Worm (Caenorhabditis elegans): ENCODE measurements around the gene K02D3.1.

The K02D3.1 gene

DNA sequence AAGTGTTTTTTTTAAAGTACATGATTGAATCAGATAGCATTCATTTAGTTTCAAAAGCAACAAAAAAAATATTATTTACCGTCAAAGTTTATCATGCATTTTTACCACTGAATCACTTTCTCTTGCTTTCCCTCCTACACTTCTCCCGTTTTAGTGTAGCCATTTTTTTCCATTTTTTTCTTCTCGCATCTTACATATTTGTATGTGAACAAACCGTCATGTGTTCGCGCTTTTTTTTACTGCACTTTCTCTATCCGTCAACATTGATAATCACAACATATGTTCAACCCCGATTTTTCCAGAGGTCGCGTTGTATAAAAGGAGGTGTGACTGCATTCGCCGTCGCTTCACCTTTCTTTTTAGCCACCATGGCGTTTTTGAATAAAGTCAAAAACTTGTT, 29.8 kb upstream of the K02D3.1 start, which contains the start of gene gck-4:
Gene gck-4 (plus strand): TSS at position 301 of the 400 bp plus-strand sequence.
- TF ChIP-seq ZK546.5 (tag; optimal IDR thresholded peaks at IDR 0.05) (no peak), nfya-1 (tag; optimal IDR thresholded peaks at IDR 0.05; ENCODE audit: insufficient read depth) (no peak), fos-1 (tag; optimal IDR thresholded peaks at IDR 0.05) (no peak), mml-1 (tag; optimal IDR thresholded peaks at IDR 0.05) (no peak), skn-1 (tag; optimal IDR thresholded peaks at IDR 0.05) (no peak), elt-2 (tag; optimal IDR thresholded peaks at IDR 0.05) (no peak), elt-1 (tag; optimal IDR thresholded peaks at IDR 0.05) (no peak)

DNA sequence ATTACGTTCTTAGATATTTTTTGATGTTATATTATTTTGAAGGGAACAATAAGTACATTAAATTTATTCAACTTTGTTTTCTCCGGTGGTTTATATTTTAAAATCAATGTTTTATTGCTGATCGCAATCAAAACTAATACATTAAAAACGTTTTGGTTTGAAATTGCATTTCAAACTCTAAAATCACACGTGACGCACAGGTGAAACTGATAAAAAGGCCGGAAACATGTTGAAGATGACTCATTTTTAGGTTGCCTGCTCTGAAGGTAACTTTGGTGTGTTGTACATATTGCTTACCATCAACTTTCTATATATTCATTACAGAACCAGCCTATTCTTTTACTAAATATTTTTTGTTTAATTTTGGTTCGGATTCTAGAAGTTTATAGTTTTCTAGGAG, 21.0 kb upstream of the K02D3.1 start:
- TF ChIP-seq ztf-4 (tag; optimal IDR thresholded peaks at IDR 0.05) (no peak), fos-1 (tag; optimal IDR thresholded peaks at IDR 0.05) (no peak), fkh-2 (tag; optimal IDR thresholded peaks at IDR 0.05) (no peak), jun-1 (tag; optimal IDR thresholded peaks at IDR 0.05) (peak; percentile 59), nhr-43 (tag; optimal IDR thresholded peaks at IDR 0.05; ENCODE audit: poor library complexity, severe bottlenecking) (no peak), ceh-28 (tag; optimal IDR thresholded peaks at IDR 0.05) (no peak), pha-4 (tag; optimal IDR thresholded peaks at IDR 0.05) (peak; percentile 36), pqm-1 (tag; optimal IDR thresholded peaks at IDR 0.05) (peak; percentile 80), ceh-82 (tag; optimal IDR thresholded peaks at IDR 0.05) (no peak), elt-2 (tag; optimal IDR thresholded peaks at IDR 0.05) (peak; percentile 64)

DNA sequence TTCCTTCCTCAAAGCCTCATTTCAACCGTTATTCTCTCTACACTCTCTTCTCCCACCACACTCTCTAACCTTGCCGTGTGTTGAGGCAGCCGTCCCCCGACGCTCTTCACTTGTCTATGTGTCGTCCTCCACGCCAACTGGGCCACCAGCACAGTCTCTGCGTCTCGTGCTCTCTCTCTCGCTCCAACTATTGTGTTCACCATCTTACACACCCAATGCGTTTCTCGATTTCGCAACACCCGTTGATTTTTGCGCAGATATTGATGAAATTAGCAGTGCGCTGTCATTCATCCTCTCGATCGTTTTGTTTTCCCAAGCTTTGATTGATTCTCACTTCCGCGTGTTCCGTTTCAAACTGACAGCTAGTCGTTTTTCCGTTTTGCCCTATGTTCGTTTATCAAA, 19.6 kb upstream of the K02D3.1 start:
- no peak for TF ChIP-seq skn-1 (tag; optimal IDR thresholded peaks at IDR 0.05)
- peak; percentile 36 for TF ChIP-seq R02D3.7 (tag; optimal IDR thresholded peaks at IDR 0.05)
- TF ChIP-seq nhr-11 (tag; optimal IDR thresholded peaks at IDR 0.05), result no peak
- TF ChIP-seq nhr-43 (tag; optimal IDR thresholded peaks at IDR 0.05; ENCODE audit: poor library complexity, severe bottlenecking), result no peak
- TF ChIP-seq lsy-12 (tag; optimal IDR thresholded peaks at IDR 0.05), result no peak
- no peak for TF ChIP-seq eor-1 (tag; optimal IDR thresholded peaks at IDR 0.05)
- TF ChIP-seq ceh-9 (tag; optimal IDR thresholded peaks at IDR 0.05), result no peak
- peak; percentile 54 for TF ChIP-seq tbx-2 (tag; optimal IDR thresholded peaks at IDR 0.05)
- no peak for TF ChIP-seq ztf-4 (tag; optimal IDR thresholded peaks at IDR 0.05)
- TF ChIP-seq pha-4 (tag; optimal IDR thresholded peaks at IDR 0.05), result peak; percentile 20
- TF ChIP-seq zag-1 (tag; optimal IDR thresholded peaks at IDR 0.05), result peak; percentile 1
- no peak for TF ChIP-seq nhr-12 (tag; optimal IDR thresholded peaks at IDR 0.05)
- TF ChIP-seq daf-12 (tag; optimal IDR thresholded peaks at IDR 0.05), result no peak
- TF ChIP-seq nhr-28 (tag; optimal IDR thresholded peaks at IDR 0.05), result no peak
- peak; percentile 22 for TF ChIP-seq elt-2 (tag; optimal IDR thresholded peaks at IDR 0.05)
- TF ChIP-seq lin-15B (tag; optimal IDR thresholded peaks at IDR 0.05), result peak; percentile 15
- TF ChIP-seq ztf-11 (tag; optimal IDR thresholded peaks at IDR 0.05), result no peak
- TF ChIP-seq nhr-77 (tag; optimal IDR thresholded peaks at IDR 0.05), result no peak
- no peak for TF ChIP-seq jun-1 (tag; optimal IDR thresholded peaks at IDR 0.05)
- peak; percentile 71 for TF ChIP-seq nhr-23 (tag; optimal IDR thresholded peaks at IDR 0.05)
- TF ChIP-seq nhr-237 (tag; optimal IDR thresholded peaks at IDR 0.05), result no peak
- TF ChIP-seq unc-62 (GFP tag; optimal IDR thresholded peaks at IDR 0.05), result peak; percentile 85
- no peak for TF ChIP-seq aly-2 (tag; optimal IDR thresholded peaks at IDR 0.05)
- TF ChIP-seq ama-1 (optimal IDR thresholded peaks at IDR 0.05), result no peak
- peak; percentile 31 for TF ChIP-seq snpc-4 (tag; optimal IDR thresholded peaks at IDR 0.05)
- TF ChIP-seq mml-1 (tag; optimal IDR thresholded peaks at IDR 0.05), result no peak
- peak; percentile 75 for TF ChIP-seq nfya-1 (tag; optimal IDR thresholded peaks at IDR 0.05; ENCODE audit: insufficient read depth)
- peak; percentile 43 for TF ChIP-seq elt-1 (tag; optimal IDR thresholded peaks at IDR 0.05)
- TF ChIP-seq fkh-2 (tag; optimal IDR thresholded peaks at IDR 0.05), result no peak
- peak; percentile 24 for TF ChIP-seq sea-2 (GFP tag; optimal IDR thresholded peaks at IDR 0.05)
- TF ChIP-seq ZK546.5 (tag; optimal IDR thresholded peaks at IDR 0.05), result no peak
- no peak for TF ChIP-seq ceh-82 (tag; optimal IDR thresholded peaks at IDR 0.05)
- TF ChIP-seq nhr-25 (tag; optimal IDR thresholded peaks at IDR 0.05), result peak; percentile 90
- TF ChIP-seq nhr-76 (tag; optimal IDR thresholded peaks at IDR 0.05), result no peak
- TF ChIP-seq lin-39 (tag; optimal IDR thresholded peaks at IDR 0.05), result peak; percentile 91
- no peak for TF ChIP-seq elt-3 (tag; optimal IDR thresholded peaks at IDR 0.05)
- no peak for TF ChIP-seq egl-27 (tag; optimal IDR thresholded peaks at IDR 0.05)
- peak; percentile 90 for TF ChIP-seq hmg-11 (tag; optimal IDR thresholded peaks at IDR 0.05)
- TF ChIP-seq ceh-16 (tag; optimal IDR thresholded peaks at IDR 0.05), result no peak
- no peak for TF ChIP-seq fos-1 (tag; optimal IDR thresholded peaks at IDR 0.05)
- peak; percentile 49 for TF ChIP-seq ceh-28 (tag; optimal IDR thresholded peaks at IDR 0.05)
- no peak for TF ChIP-seq fkh-10 (GFP tag; optimal IDR thresholded peaks at IDR 0.05)
- no peak for TF ChIP-seq nhr-67 (tag; optimal IDR thresholded peaks at IDR 0.05)
- TF ChIP-seq mdl-1 (tag; optimal IDR thresholded peaks at IDR 0.05), result peak; percentile 5
- TF ChIP-seq egl-5 (tag; optimal IDR thresholded peaks at IDR 0.05), result peak; percentile 75
- TF ChIP-seq unc-39 (tag; optimal IDR thresholded peaks at IDR 0.05), result no peak
- TF ChIP-seq pqm-1 (tag; optimal IDR thresholded peaks at IDR 0.05), result no peak

Measured in whole organism, L3 larva.